Fruit fly (Drosophila melanogaster): ENCODE data around the gene ncd.

ncd gene

dm6 chr3R:29778139-29778984 lies 28.6 kb downstream of the ncd start (continued):
- TF ChIP-seq CG1647 (GFP tag; optimal IDR thresholded peaks at IDR 0.05) = no peak
- TF ChIP-seq pzg (GFP tag; optimal IDR thresholded peaks at IDR 0.05) = no peak
- TF ChIP-seq CG17829 (tag; optimal IDR thresholded peaks at IDR 0.05) = no peak
- TF ChIP-seq CG6175 (GFP tag; IDR thresholded peaks at IDR 0.05) = peak; percentile 58; the same call in 1 of the 3 replicates
- TF ChIP-seq PHDP (tag; optimal IDR thresholded peaks at IDR 0.05) = no peak
- TF ChIP-seq danr (GFP tag; IDR thresholded peaks at IDR 0.05) = no peak
- TF ChIP-seq jing (GFP tag; optimal IDR thresholded peaks at IDR 0.05) = no peak
- TF ChIP-seq sna (GFP tag; IDR thresholded peaks at IDR 0.05; ENCODE audit: partially characterized antibody) = no peak
- TF ChIP-seq CG12769 (tag; optimal IDR thresholded peaks at IDR 0.05) = peak; percentile 69
- no peak for TF ChIP-seq CG43689 (GFP tag; IDR thresholded peaks at IDR 0.05)
- TF ChIP-seq fd96Cb (tag; optimal IDR thresholded peaks at IDR 0.05) = no peak
- TF ChIP-seq CG10979 (tag; optimal IDR thresholded peaks at IDR 0.05) = no peak
- peak; percentile 47 for TF ChIP-seq abd-A (tag; optimal IDR thresholded peaks at IDR 0.05)
- TF ChIP-seq CG18599 (GFP tag; optimal IDR thresholded peaks at IDR 0.05) = no peak
- TF ChIP-seq CG11093 (GFP tag; IDR thresholded peaks at IDR 0.05) = no peak
- no peak for TF ChIP-seq CG1529 (GFP tag; optimal IDR thresholded peaks at IDR 0.05)
- no peak for TF ChIP-seq CG2116 (GFP tag; optimal IDR thresholded peaks at IDR 0.05)
- TF ChIP-seq kay (GFP tag; optimal IDR thresholded peaks at IDR 0.05) = peak; percentile 96
- no peak for TF ChIP-seq Gsc (GFP tag; IDR thresholded peaks at IDR 0.05)
- no peak for TF ChIP-seq CG10654 (GFP tag; optimal IDR thresholded peaks at IDR 0.05)
- no peak for TF ChIP-seq Blimp-1 (GFP tag; optimal IDR thresholded peaks at IDR 0.05)
- TF ChIP-seq Bteb2 (GFP tag; optimal IDR thresholded peaks at IDR 0.05) = no peak
- no peak for TF ChIP-seq Ptx1 (GFP tag; IDR thresholded peaks at IDR 0.05)
- TF ChIP-seq CG9215 (GFP tag; IDR thresholded peaks at IDR 0.05) = no peak
- no peak for TF ChIP-seq Oli (tag; optimal IDR thresholded peaks at IDR 0.05)
- TF ChIP-seq Bgb (GFP tag; IDR thresholded peaks at IDR 0.05; ENCODE audit: partially characterized antibody) = peak; percentile 66; the same call in 1 of the 2 replicates
- TF ChIP-seq CG17328 (GFP tag; IDR thresholded peaks at IDR 0.05) = no peak
- TF ChIP-seq cwo (GFP tag; optimal IDR thresholded peaks at IDR 0.05) = peak; percentile 65
- peak; percentile 29 for TF ChIP-seq CG15514 (GFP tag; optimal IDR thresholded peaks at IDR 0.05)
- TF ChIP-seq MESR4 (GFP tag; optimal IDR thresholded peaks at IDR 0.05) = no peak
- TF ChIP-seq rib (GFP tag; IDR thresholded peaks at IDR 0.05) = peak; percentile 49; the same call in 1 of the 2 replicates
- no peak for TF ChIP-seq nom (GFP tag; optimal IDR thresholded peaks at IDR 0.05)
- peak; percentile 60; the same call in 1 of the 2 replicates for TF ChIP-seq bbx (GFP tag; IDR thresholded peaks at IDR 0.05; ENCODE audit: partially characterized antibody)
- no peak for TF ChIP-seq CG14860 (GFP tag; IDR thresholded peaks at IDR 0.05; ENCODE audit: partially characterized antibody)
- no peak for TF ChIP-seq Hsf (GFP tag; optimal IDR thresholded peaks at IDR 0.05)
- no peak for TF ChIP-seq dimm (GFP tag; IDR thresholded peaks at IDR 0.05)
- no peak for TF ChIP-seq wek (GFP tag; optimal IDR thresholded peaks at IDR 0.05)
- TF ChIP-seq al (GFP tag; IDR thresholded peaks at IDR 0.05) = no peak
- no peak for TF ChIP-seq CG14710 (tag; optimal IDR thresholded peaks at IDR 0.05)
- TF ChIP-seq CG9437 (GFP tag; optimal IDR thresholded peaks at IDR 0.05) = no peak
- no peak for TF ChIP-seq CG2202 (tag; optimal IDR thresholded peaks at IDR 0.05)
- no peak for TF ChIP-seq CG2129 (GFP tag; IDR thresholded peaks at IDR 0.05; ENCODE audit: partially characterized antibody)
- no peak for TF ChIP-seq CrebB (tag; optimal IDR thresholded peaks at IDR 0.05)
- TF ChIP-seq CG11504 (tag; optimal IDR thresholded peaks at IDR 0.05) = no peak
- TF ChIP-seq Mad (GFP tag; optimal IDR thresholded peaks at IDR 0.05) = no peak
- TF ChIP-seq ac (GFP tag; optimal IDR thresholded peaks at IDR 0.05) = no peak
- no peak for TF ChIP-seq cas (GFP tag; IDR thresholded peaks at IDR 0.05)
- TF ChIP-seq CG17802 (tag; optimal IDR thresholded peaks at IDR 0.05) = no peak

All from whole organism, embryonic.